Fruit fly (Drosophila melanogaster): Measurements from ENCODE around the gene VAChT.

The VAChT gene

DNA sequence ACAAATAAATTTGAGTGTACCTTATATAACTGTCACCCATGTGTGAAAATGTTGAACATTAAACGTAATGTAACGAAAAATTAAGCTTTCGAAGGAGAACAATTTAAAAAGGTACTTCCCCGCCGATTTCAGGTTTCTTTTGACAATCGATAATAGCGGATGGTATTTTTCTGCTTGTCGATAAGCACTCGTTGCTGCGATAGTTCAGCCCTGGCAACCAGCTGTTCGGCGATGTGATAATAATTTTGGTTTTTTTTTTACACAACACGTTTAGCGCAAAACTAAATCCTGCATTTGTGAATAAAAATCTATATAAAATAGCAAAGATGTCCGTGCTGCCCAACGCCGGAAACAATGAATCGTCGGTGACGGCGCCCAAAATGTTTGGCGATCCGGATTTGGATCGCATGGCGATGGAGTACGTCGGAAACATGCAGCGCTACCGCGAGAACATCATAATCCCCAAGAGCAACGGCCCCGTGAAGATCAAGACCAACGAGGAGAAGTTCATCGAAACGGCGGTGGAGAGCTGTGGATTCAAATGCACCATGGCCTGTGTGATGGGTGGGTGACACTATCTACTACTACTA lies 37.5 kb upstream of the VAChT start, which contains the start of gene CG31229 (continued):
- TF ChIP-seq gfzf (GFP tag; optimal IDR thresholded peaks at IDR 0.05) = peak; percentile 47
- TF ChIP-seq CG6791 (GFP tag; IDR thresholded peaks at IDR 0.05; ENCODE audit: partially characterized antibody) = peak; percentile 56; the same call in 1 of the 3 replicates
- peak; percentile 43; the same call in 2 of the 3 replicates for TF ChIP-seq CG16813 (GFP tag; IDR thresholded peaks at IDR 0.05; ENCODE audit: partially characterized antibody)
- TF ChIP-seq amos (GFP tag; IDR thresholded peaks at IDR 0.05; ENCODE audit: partially characterized antibody) = peak; percentile 55; the same call in 1 of the 2 replicates
- no peak for TF ChIP-seq Dfd (GFP tag; optimal IDR thresholded peaks at IDR 0.05)
- TF ChIP-seq bcd (GFP tag; optimal IDR thresholded peaks at IDR 0.05) = no peak
- TF ChIP-seq fd3F (GFP tag; optimal IDR thresholded peaks at IDR 0.05) = no peak
- TF ChIP-seq BEAF-32 (GFP tag; optimal IDR thresholded peaks at IDR 0.05) = peak; percentile 57
- peak; percentile 56; the same call in 1 of the 3 replicates for TF ChIP-seq HLH4C (GFP tag; IDR thresholded peaks at IDR 0.05; ENCODE audit: partially characterized antibody)
- no peak for TF ChIP-seq Poxn (GFP tag; IDR thresholded peaks at IDR 0.05)
- peak; percentile 5 for TF ChIP-seq CoRest (tag; optimal IDR thresholded peaks at IDR 0.05)
- TF ChIP-seq fd96Cb (tag; optimal IDR thresholded peaks at IDR 0.05) = no peak
- peak; percentile 63 for TF ChIP-seq kah (GFP tag; optimal IDR thresholded peaks at IDR 0.05)
- TF ChIP-seq Dip3 (GFP tag; optimal IDR thresholded peaks at IDR 0.05) = no peak
- no peak for TF ChIP-seq Ets97D (GFP tag; optimal IDR thresholded peaks at IDR 0.05)
- TF ChIP-seq da (GFP tag; optimal IDR thresholded peaks at IDR 0.05) = no peak
- TF ChIP-seq hb (GFP tag; IDR thresholded peaks at IDR 0.05; ENCODE audit: partially characterized antibody) = 0 out of 3 replicates have a peak, but pooled peaks have one; percentile 37
- TF ChIP-seq lab (GFP tag; optimal IDR thresholded peaks at IDR 0.05) = no peak
- TF ChIP-seq ap (GFP tag; IDR thresholded peaks at IDR 0.05) = no peak
- TF ChIP-seq bsh (GFP tag; optimal IDR thresholded peaks at IDR 0.05) = peak in 1 of 2 experiments; percentile 15
- no peak for TF ChIP-seq CG7556 (GFP tag; optimal IDR thresholded peaks at IDR 0.05)
- no peak for TF ChIP-seq CG5245 (GFP tag; optimal IDR thresholded peaks at IDR 0.05)
- TF ChIP-seq CG13287 (GFP tag; IDR thresholded peaks at IDR 0.05; ENCODE audit: partially characterized antibody) = peak; percentile 77
- TF ChIP-seq Spps (tag; optimal IDR thresholded peaks at IDR 0.05) = no peak
- no peak for TF ChIP-seq ato (GFP tag; IDR thresholded peaks at IDR 0.05; ENCODE audit: partially characterized antibody)
- peak; percentile 23 for TF ChIP-seq CG1603 (tag; optimal IDR thresholded peaks at IDR 0.05)
- no peak for TF ChIP-seq CG10321 (GFP tag; IDR thresholded peaks at IDR 0.05)
- peak; percentile 89 for TF ChIP-seq sqz (GFP tag; optimal IDR thresholded peaks at IDR 0.05)
- TF ChIP-seq bbx (GFP tag; IDR thresholded peaks at IDR 0.05; ENCODE audit: partially characterized antibody) = peak; percentile 27; the same call in 1 of the 2 replicates
- peak; percentile 7 for TF ChIP-seq YL-1 (GFP tag; optimal IDR thresholded peaks at IDR 0.05)
- TF ChIP-seq Dll (GFP tag; IDR thresholded peaks at IDR 0.05; ENCODE audit: partially characterized antibody) = peak; percentile 66; the same call in 3 of the 4 replicates
- peak; percentile 90 for TF ChIP-seq MBD-R2 (GFP tag; IDR thresholded peaks at IDR 0.05)
- no peak for TF ChIP-seq seq (GFP tag; IDR thresholded peaks at IDR 0.05)
- peak; percentile 33 for TF ChIP-seq dm (GFP tag; optimal IDR thresholded peaks at IDR 0.05)
- peak; percentile 94 for TF ChIP-seq E2f2 (GFP tag; IDR thresholded peaks at IDR 0.05)
- 0 out of 2 replicates have a peak, but pooled peaks have one; percentile 13 for TF ChIP-seq CG2129 (GFP tag; IDR thresholded peaks at IDR 0.05; ENCODE audit: partially characterized antibody)
- no peak for TF ChIP-seq CG17385 (GFP tag; optimal IDR thresholded peaks at IDR 0.05)
- TF ChIP-seq nau (GFP tag; optimal IDR thresholded peaks at IDR 0.05) = no peak
- TF ChIP-seq Doc3 (GFP tag; IDR thresholded peaks at IDR 0.05; ENCODE audit: partially characterized antibody) = 0 out of 3 replicates have a peak, but pooled peaks have one; percentile 34
- no peak for TF ChIP-seq CG4424 (GFP tag; optimal IDR thresholded peaks at IDR 0.05)
- no peak for TF ChIP-seq fu2 (GFP tag; optimal IDR thresholded peaks at IDR 0.05)
- TF ChIP-seq Dp (GFP tag; optimal IDR thresholded peaks at IDR 0.05) = peak; percentile 85
- TF ChIP-seq CG6765 (GFP tag; optimal IDR thresholded peaks at IDR 0.05) = no peak
- TF ChIP-seq Opbp (GFP tag; IDR thresholded peaks at IDR 0.05; ENCODE audit: partially characterized antibody) = no peak; the same call in 2 of the 3 replicates
- no peak for TF ChIP-seq Fer3 (tag; optimal IDR thresholded peaks at IDR 0.05)
- no peak for TF ChIP-seq slbo (GFP tag; IDR thresholded peaks at IDR 0.05)
- TF ChIP-seq sens (GFP tag) = peak; percentile 72

Data from whole organism, embryonic.